Worm (Caenorhabditis elegans): ENCODE results near the gene srw-122.

DNA sequence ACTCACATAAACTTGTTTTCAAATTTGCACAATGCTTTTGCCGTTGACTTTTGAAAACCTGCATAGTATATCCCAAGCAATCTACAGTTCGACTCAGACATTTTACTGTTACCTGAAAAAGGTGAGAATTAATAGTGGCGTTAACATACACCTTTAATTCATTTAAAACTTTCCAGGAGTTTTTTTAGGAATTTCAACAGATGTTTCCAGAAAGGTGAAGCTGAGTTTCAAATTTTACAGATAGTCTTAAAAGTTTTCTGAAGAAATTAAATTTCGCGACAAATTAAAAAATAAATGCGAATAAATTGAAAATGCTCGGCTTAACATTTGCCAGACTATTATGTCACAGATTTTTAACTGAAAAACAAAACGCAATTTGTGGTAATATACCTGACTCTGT lies 47.7 kb upstream of the srw-122 start, which contains the start of gene srw-119:
- TF ChIP-seq K02D7.2 (tag; optimal IDR thresholded peaks at IDR 0.05) (no peak), ceh-19 (GFP tag; optimal IDR thresholded peaks at IDR 0.05) (no peak), rnt-1 (tag; optimal IDR thresholded peaks at IDR 0.05) (no peak), madf-2 (tag; optimal IDR thresholded peaks at IDR 0.05) (no peak), unc-86 (tag; optimal IDR thresholded peaks at IDR 0.05) (no peak)

Measured in whole organism, late embryonic.